Fruit fly (Drosophila melanogaster): Measurements from ENCODE around the gene Swt1.
A peak's percentile ranks its signal among the peaks of the same experiment; 100 is the strongest.

Swt1 gene

dm6 chrX:18092810-18093222 is 2.5 kb upstream of the Swt1 start, which contains the start of gene RhoGAP16F (continued):
- TF ChIP-seq CG5953 (GFP tag; IDR thresholded peaks at IDR 0.05) (peak; percentile 64; the same call in 1 of the 2 replicates), lbe (GFP tag; optimal IDR thresholded peaks at IDR 0.05) (peak; percentile 74), Mes4 (GFP tag; optimal IDR thresholded peaks at IDR 0.05) (peak; percentile 37), CG6791 (GFP tag; IDR thresholded peaks at IDR 0.05; ENCODE audit: partially characterized antibody) (no peak), CG12236 (GFP tag; optimal IDR thresholded peaks at IDR 0.05) (peak; percentile 38), fd102C (GFP tag; optimal IDR thresholded peaks at IDR 0.05) (peak; percentile 18), psq (GFP tag; optimal IDR thresholded peaks at IDR 0.05) (peak; percentile 64), CG2129 (GFP tag; IDR thresholded peaks at IDR 0.05; ENCODE audit: partially characterized antibody) (no peak), Dbx (GFP tag; IDR thresholded peaks at IDR 0.05) (peak; percentile 82; the same call in 2 of the 3 replicates), CG8388 (GFP tag; optimal IDR thresholded peaks at IDR 0.05) (peak; percentile 82), CG17328 (GFP tag; IDR thresholded peaks at IDR 0.05) (peak; percentile 78), Atf6 (GFP tag; IDR thresholded peaks at IDR 0.05) (peak; percentile 83), nerfin-2 (GFP tag; IDR thresholded peaks at IDR 0.05; ENCODE audit: partially characterized antibody) (no peak), MBD-R2 (GFP tag; IDR thresholded peaks at IDR 0.05) (peak; percentile 72), CG7786 (GFP tag; optimal IDR thresholded peaks at IDR 0.05) (peak; percentile 62), Kr (GFP tag; optimal IDR thresholded peaks at IDR 0.05) (no peak), tin (GFP tag; optimal IDR thresholded peaks at IDR 0.05) (peak; percentile 85), aop (GFP tag; IDR thresholded peaks at IDR 0.05) (no peak), B-H2 (GFP tag; optimal IDR thresholded peaks at IDR 0.05) (peak; percentile 79), CG13424 (tag; optimal IDR thresholded peaks at IDR 0.05) (peak; percentile 83), NK7.1 (GFP tag; optimal IDR thresholded peaks at IDR 0.05) (peak; percentile 45), CG17568 (GFP tag; optimal IDR thresholded peaks at IDR 0.05) (no peak), CG6683 (GFP tag; optimal IDR thresholded peaks at IDR 0.05) (peak; percentile 55), gce (GFP tag; IDR thresholded peaks at IDR 0.05) (no peak; the same call in 2 of the 3 replicates), twi (tag; optimal IDR thresholded peaks at IDR 0.05) (peak; percentile 64), CG6854 (GFP tag; optimal IDR thresholded peaks at IDR 0.05) (peak; percentile 24), CG16863 (GFP tag; optimal IDR thresholded peaks at IDR 0.05) (peak; percentile 73), run (tag; optimal IDR thresholded peaks at IDR 0.05) (peak; percentile 40), CG8359 (GFP tag; optimal IDR thresholded peaks at IDR 0.05; ENCODE audit: borderline replicate concordance) (no peak), her (GFP tag; optimal IDR thresholded peaks at IDR 0.05) (peak; percentile 29), CG7357 (GFP tag; IDR thresholded peaks at IDR 0.05) (peak; percentile 71; the same call in 2 of the 3 replicates), Stat92E (GFP tag; optimal IDR thresholded peaks at IDR 0.05) (peak in 1 of 3 experiments; percentile 62), nau (GFP tag; optimal IDR thresholded peaks at IDR 0.05) (peak; percentile 72), CrebB (tag; optimal IDR thresholded peaks at IDR 0.05) (peak; percentile 60), org-1 (GFP tag; optimal IDR thresholded peaks at IDR 0.05) (peak; percentile 56), insv (GFP tag; optimal IDR thresholded peaks at IDR 0.05) (peak in 1 of 2 experiments; percentile 28), CG31365 (tag; optimal IDR thresholded peaks at IDR 0.05) (peak; percentile 44), Ets97D (GFP tag; optimal IDR thresholded peaks at IDR 0.05) (peak; percentile 52), Hmx (GFP tag; optimal IDR thresholded peaks at IDR 0.05) (peak; percentile 54), zen (tag; optimal IDR thresholded peaks at IDR 0.05) (peak; percentile 83), CG9797 (GFP tag; optimal IDR thresholded peaks at IDR 0.05) (no peak), wor (GFP tag; IDR thresholded peaks at IDR 0.05) (peak; percentile 49; the same call in 1 of the 2 replicates), Myb (GFP tag; optimal IDR thresholded peaks at IDR 0.05) (peak; percentile 79), CG7987 (GFP tag; optimal IDR thresholded peaks at IDR 0.05) (peak; percentile 61), BEAF-32 (GFP tag; optimal IDR thresholded peaks at IDR 0.05) (peak; percentile 23), chinmo (GFP tag; IDR thresholded peaks at IDR 0.05; ENCODE audit: partially characterized antibody) (no peak), fd64A (GFP tag; optimal IDR thresholded peaks at IDR 0.05) (peak; percentile 17), Spps (tag; optimal IDR thresholded peaks at IDR 0.05) (peak; percentile 70), D19B (GFP tag; optimal IDR thresholded peaks at IDR 0.05) (peak; percentile 99), CG10267 (tag; optimal IDR thresholded peaks at IDR 0.05) (peak; percentile 97)

Measured in whole organism, embryonic.